Fruit fly (Drosophila melanogaster) whole organism, embryonic: ENCODE results near the gene CG9286.

Experiments used
- BEAF-32 ChIP-seq: fragments of 200-800 bp; sonication (Bioruptor generic); optimal IDR thresholded peaks from 3 replicates; lab custom pipeline; 2017; ENCODE audit warnings: missing biosample characterization, missing genetic modification characterization, mild to moderate bottlenecking, moderate library complexity, missing genetic modification reagents
- CG10147 ChIP-seq: fragments of 200-800 bp; sonication (Bioruptor generic); optimal IDR thresholded peaks from 2 replicates; lab custom pipeline; 2019; ENCODE audit warnings: missing biosample characterization, mild to moderate bottlenecking, missing genetic modification characterization, moderate library complexity
- CG10543 ChIP-seq: fragments of 200-800 bp; sonication (Bioruptor generic); optimal IDR thresholded peaks from 3 replicates; lab custom pipeline; 2017; ENCODE audit warnings: missing biosample characterization, mild to moderate bottlenecking, missing genetic modification characterization, moderate library complexity
- CG12155 ChIP-seq: fragments of 200-800 bp; sonication (Bioruptor generic); optimal IDR thresholded peaks from 3 replicates; lab custom pipeline; 2016; ENCODE audit warnings: missing biosample characterization, missing genetic modification characterization
- CG12391 ChIP-seq: fragments of 200-800 bp; sonication (Bioruptor generic); optimal IDR thresholded peaks from 3 replicates; lab custom pipeline; 2018; ENCODE audit warnings: missing biosample characterization, mild to moderate bottlenecking, missing genetic modification characterization, moderate library complexity
- CG13123 ChIP-seq: fragments of 200-800 bp; sonication (Bioruptor generic); optimal IDR thresholded peaks from 2 replicates; lab custom pipeline; 2016; ENCODE audit warnings: missing biosample characterization, missing genetic modification characterization
- CG14050 ChIP-seq: fragments of 200-800 bp; sonication (Bioruptor generic); IDR thresholded peaks from 3 replicates; pipeline ENCODE4 v1.3.6; 2022; ENCODE audit warnings: missing biosample characterization, missing genetic modification characterization
- CG14965 ChIP-seq: fragments of 200-800 bp; sonication (Bioruptor generic); optimal IDR thresholded peaks from 2 replicates; lab custom pipeline; 2016; ENCODE audit warnings: missing biosample characterization, missing genetic modification characterization, borderline replicate concordance
- CG17359 ChIP-seq: fragments of 200-800 bp; sonication (Bioruptor generic); optimal IDR thresholded peaks from 3 replicates; lab custom pipeline; 2018; ENCODE audit warnings: missing biosample characterization, mild to moderate bottlenecking, missing genetic modification characterization, moderate library complexity
- CG18476 ChIP-seq: fragments of 200-800 bp; sonication (Bioruptor generic); optimal IDR thresholded peaks from 2 replicates; lab custom pipeline; 2016; ENCODE audit warnings: missing biosample characterization, mild to moderate bottlenecking, missing genetic modification characterization
- CG3065 ChIP-seq: fragments of 200-800 bp; sonication (Bioruptor generic); optimal IDR thresholded peaks from 2 replicates; lab custom pipeline; 2016; ENCODE audit warnings: missing biosample characterization, missing genetic modification characterization
- CG3163 ChIP-seq: fragments of 200-800 bp; sonication (Bioruptor generic); optimal IDR thresholded peaks from 3 replicates; lab custom pipeline; 2016; ENCODE audit warnings: missing biosample characterization, missing genetic modification characterization
- CG32767 ChIP-seq: fragments of 200-800 bp; sonication (Bioruptor generic); IDR thresholded peaks from 2 replicates; pipeline ENCODE4 v1.3.6; 2022; ENCODE audit warnings: missing biosample characterization, missing genetic modification characterization
- CG34376 ChIP-seq: fragments of 200-800 bp; sonication (Bioruptor generic); optimal IDR thresholded peaks from 2 replicates; lab custom pipeline; 2018; ENCODE audit warnings: missing biosample characterization, mild to moderate bottlenecking, missing genetic modification characterization
- CG34422 ChIP-seq: fragments of 200-800 bp; sonication (Bioruptor generic); IDR thresholded peaks from 3 replicates; pipeline ENCODE4 v1.3.6; 2022; ENCODE audit warnings: missing biosample characterization, missing genetic modification characterization
- CG3847 ChIP-seq: fragments of 200-800 bp; sonication (Bioruptor generic); IDR thresholded peaks from 2 replicates; pipeline ENCODE4 v1.3.6; 2022; ENCODE audit warnings: missing biosample characterization, missing genetic modification characterization
- CG4328 ChIP-seq: fragments of 200-800 bp; sonication (Bioruptor generic); optimal IDR thresholded peaks from 3 replicates; lab custom pipeline; 2017; ENCODE audit warnings: missing biosample characterization, missing genetic modification reagents, missing genetic modification characterization
- CG7963 ChIP-seq: fragments of 200-800 bp; sonication (Bioruptor generic); IDR thresholded peaks from 3 replicates; pipeline ENCODE4 v1.3.6; 2022; ENCODE audit warnings: missing biosample characterization, missing genetic modification characterization; ENCODE audit not compliant: partially characterized antibody
- D ChIP-seq, 2 experiments: fragments of 200-800 bp in 1 of 2; fragments of >200 bp in 1 of 2; sonication (Bioruptor generic) in 1 of 2; optimal IDR thresholded peaks; 2 replicates in 1 of 2; 3 replicates in 1 of 2; lab custom pipeline; 2017; ENCODE audit warnings: mild to moderate bottlenecking in 1 of 2, missing biosample characterization in 1 of 2, missing genetic modification characterization in 1 of 2, missing genetic modification reagents in 1 of 2
- Dref ChIP-seq: fragments of 200-800 bp; sonication (Bioruptor generic); IDR thresholded peaks from 2 replicates; pipeline ENCODE4 v1.3.6; 2022; ENCODE audit warnings: missing biosample characterization, missing genetic modification characterization
- GATAe ChIP-seq: fragments of 200-800 bp; sonication (Bioruptor generic); conservative IDR thresholded peaks from 2 replicates; pipeline ENCODE4 v1.3.6; 2022; ENCODE audit warnings: missing biosample characterization, missing genetic modification characterization
- Gug ChIP-seq: fragments of 200-800 bp; sonication (Bioruptor generic); IDR thresholded peaks from 4 replicates; pipeline ENCODE4 v1.3.6; 2022; ENCODE audit warnings: missing biosample characterization, missing genetic modification characterization
- H2.0 ChIP-seq: fragments of 200-800 bp; sonication (Bioruptor generic); IDR thresholded peaks from 2 replicates; pipeline ENCODE4 v1.3.6; 2022; ENCODE audit warnings: missing biosample characterization, missing genetic modification characterization
- Jarid2 ChIP-seq: fragments of 200-800 bp; sonication (Bioruptor generic); optimal IDR thresholded peaks from 3 replicates; lab custom pipeline; 2017; ENCODE audit warnings: mild to moderate bottlenecking, missing biosample characterization, missing genetic modification reagents, missing genetic modification characterization
- Mad ChIP-seq: fragments of 200-800 bp; sonication (Bioruptor generic); optimal IDR thresholded peaks from 2 replicates; lab custom pipeline; 2016; ENCODE audit warnings: missing biosample characterization, missing genetic modification characterization
- Med ChIP-seq: fragments of 200-800 bp; sonication (Bioruptor generic); peaks from one replicate; lab custom pipeline; 2016; ENCODE audit warnings: missing biosample characterization, missing genetic modification characterization, mild to moderate bottlenecking, inconsistent platforms, moderate library complexity
- Oli ChIP-seq: fragments of 200-800 bp; sonication (Bioruptor generic); optimal IDR thresholded peaks from 2 replicates; lab custom pipeline; 2018; ENCODE audit warnings: missing biosample characterization, mild to moderate bottlenecking, missing genetic modification characterization, moderate library complexity
- Side ChIP-seq: fragments of 200-800 bp; sonication (Bioruptor generic); optimal IDR thresholded peaks from 2 replicates; lab custom pipeline; 2016; ENCODE audit warnings: missing biosample characterization, missing genetic modification characterization
- Xbp1 ChIP-seq: fragments of 200-800 bp; sonication (Bioruptor generic); optimal IDR thresholded peaks from 3 replicates; lab custom pipeline; 2016; ENCODE audit warnings: missing biosample characterization, mild to moderate bottlenecking, missing genetic modification characterization
- bcd ChIP-seq: fragments of 200-800 bp; sonication (Bioruptor generic); optimal IDR thresholded peaks from 2 replicates; lab custom pipeline; 2017; ENCODE audit warnings: missing biosample characterization, mild to moderate bottlenecking, missing genetic modification characterization
- bsh ChIP-seq, 2 experiments: fragments of 200-800 bp; sonication (Bioruptor generic); optimal IDR thresholded peaks; 2 replicates each; lab custom pipeline; 2017 to 2018; ENCODE audit warnings: mild to moderate bottlenecking in 2 of 2, missing biosample characterization in 2 of 2, missing genetic modification characterization in 2 of 2, moderate library complexity in 1 of 2
- cwo ChIP-seq: fragments of 200-800 bp; sonication (Bioruptor generic); optimal IDR thresholded peaks from 3 replicates; lab custom pipeline; 2017; ENCODE audit warnings: missing biosample characterization, missing genetic modification characterization, mild to moderate bottlenecking, moderate library complexity, missing genetic modification reagents
- dati ChIP-seq: fragments of 200-800 bp; sonication (Bioruptor generic); IDR thresholded peaks from 2 replicates; pipeline ENCODE4 v1.3.6; 2022; ENCODE audit warnings: missing biosample characterization, missing genetic modification characterization
- exex ChIP-seq: fragments of 200-800 bp; sonication (Bioruptor generic); optimal IDR thresholded peaks from 4 replicates; lab custom pipeline; 2018; ENCODE audit warnings: missing biosample characterization, mild to moderate bottlenecking, missing genetic modification characterization, moderate library complexity
- hb ChIP-seq: fragments of 200-800 bp; sonication (Bioruptor generic); IDR thresholded peaks from 3 replicates; pipeline ENCODE4 v1.3.6; 2022; ENCODE audit warnings: missing biosample characterization, missing genetic modification characterization; ENCODE audit not compliant: partially characterized antibody
- jumu ChIP-seq: fragments of 200-800 bp; sonication (Bioruptor generic); optimal IDR thresholded peaks from 3 replicates; lab custom pipeline; 2016; ENCODE audit warnings: missing biosample characterization, missing genetic modification characterization
- luna ChIP-seq: fragments of 200-800 bp; sonication (Bioruptor generic); optimal IDR thresholded peaks from 2 replicates; lab custom pipeline; 2016; ENCODE audit warnings: missing biosample characterization, missing genetic modification characterization
- nom ChIP-seq: fragments of 200-800 bp; sonication (Bioruptor generic); optimal IDR thresholded peaks from 2 replicates; lab custom pipeline; 2017; ENCODE audit warnings: missing biosample characterization, missing genetic modification characterization, mild to moderate bottlenecking, moderate library complexity, missing genetic modification reagents
- pnt ChIP-seq: fragments of 200-800 bp; sonication (Bioruptor generic); optimal IDR thresholded peaks from 3 replicates; lab custom pipeline; 2016; ENCODE audit warnings: missing biosample characterization, missing genetic modification characterization
- sc ChIP-seq, 3 experiments: fragments of >200 bp in 2 of 3; fragments of 200-800 bp in 1 of 3; sonication (Bioruptor generic) in 1 of 3; optimal IDR thresholded peaks; 2 replicates in 2 of 3; 3 replicates in 1 of 3; lab custom pipeline; 2017; ENCODE audit warnings: mild to moderate bottlenecking in 1 of 3, missing biosample characterization in 1 of 3, missing genetic modification characterization in 1 of 3, missing genetic modification reagents in 1 of 3
- sd ChIP-seq: fragments of 200-800 bp; sonication (Bioruptor generic); optimal IDR thresholded peaks from 3 replicates; lab custom pipeline; 2018; ENCODE audit warnings: missing biosample characterization, mild to moderate bottlenecking, missing genetic modification characterization, moderate library complexity
- seq ChIP-seq: fragments of 200-800 bp; sonication (Bioruptor generic); IDR thresholded peaks from 2 replicates; pipeline ENCODE4 v1.3.6; 2022; ENCODE audit warnings: missing biosample characterization, missing genetic modification characterization
- sisA ChIP-seq: fragments of 200-800 bp; sonication (Bioruptor generic); IDR thresholded peaks from 2 replicates; pipeline ENCODE4 v1.3.6; 2022; ENCODE audit warnings: missing biosample characterization, missing genetic modification characterization
- slbo ChIP-seq: fragments of 200-800 bp; sonication (Bioruptor generic); IDR thresholded peaks from 2 replicates; pipeline ENCODE4 v1.3.6; 2022; ENCODE audit warnings: missing biosample characterization, missing genetic modification characterization
- tgo ChIP-seq: fragments of 200-800 bp; sonication (Bioruptor generic); IDR thresholded peaks from 3 replicates; pipeline ENCODE4 v1.3.6; 2022; ENCODE audit warnings: missing biosample characterization, missing genetic modification characterization
- tin ChIP-seq: fragments of 200-800 bp; sonication (Bioruptor generic); optimal IDR thresholded peaks from 3 replicates; lab custom pipeline; 2016; ENCODE audit warnings: missing biosample characterization, missing genetic modification characterization
- z ChIP-seq: fragments of 200-800 bp; sonication (Bioruptor generic); IDR thresholded peaks from 3 replicates; pipeline ENCODE4 v1.3.6; 2022; ENCODE audit warnings: missing biosample characterization, missing genetic modification characterization
- zen2 ChIP-seq: fragments of 200-800 bp; sonication (Bioruptor generic); IDR thresholded peaks from 3 replicates; pipeline ENCODE4 v1.3.6; 2022; ENCODE audit warnings: missing biosample characterization, missing genetic modification characterization; ENCODE audit not compliant: partially characterized antibody
- zf30C ChIP-seq: fragments of 200-800 bp; sonication (Bioruptor generic); optimal IDR thresholded peaks from 3 replicates; lab custom pipeline; 2018; ENCODE audit warnings: missing biosample characterization, mild to moderate bottlenecking, missing genetic modification characterization

The CG9286 gene

DNA sequence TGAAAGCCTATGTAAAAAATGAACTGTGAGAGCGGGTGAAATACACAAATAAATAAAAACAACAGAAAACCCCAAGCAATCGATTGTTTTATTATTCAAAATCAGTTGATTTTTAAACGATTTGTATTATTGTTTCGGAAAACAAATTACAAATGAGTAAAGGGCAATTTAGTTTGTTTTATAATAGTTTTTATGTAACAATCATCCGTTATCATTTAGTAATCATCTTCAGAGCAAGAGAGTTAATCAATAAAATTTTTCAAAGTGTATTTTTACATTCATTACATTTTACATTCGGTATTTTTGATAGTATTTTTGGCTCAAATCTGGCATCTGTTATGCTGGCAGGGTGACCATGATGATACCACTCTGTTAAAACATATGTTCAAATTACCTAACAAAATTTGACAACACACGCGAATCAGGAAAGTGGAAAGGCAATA, 1.5 kb upstream of the CG9286 start, which contains the start of the genes CG42375 and CG9288:
CG42375 (plus strand) TSS at position 384 of the 443 bp plus-strand sequence.
CG9288 (plus strand) TSS at position 384 of the 443 bp plus-strand sequence.
- TF ChIP-seq CG7963 (GFP tag; lab: Robert Waterston, UW) (no peak), Gug (peak; percentile 44; the same call in 2 of the 4 replicates), CG34376 (GFP tag; lab: Kevin White, UChicago) (no peak), tin (GFP tag; lab: Kevin White, UChicago) (peak; percentile 79), pnt (GFP tag; lab: Kevin White, UChicago) (peak; percentile 79), sisA (GFP tag; lab: Robert Waterston, UW) (no peak), CG10147 (peak; percentile 79), CG12155 (GFP tag; lab: Kevin White, UChicago) (peak; percentile 5), CG14050 (GFP tag; lab: Robert Waterston, UW) (no peak), seq (GFP tag; lab: Robert Waterston, UW) (no peak), tgo (GFP tag; lab: Robert Waterston, UW) (peak; percentile 75), bcd (GFP tag; lab: Kevin White, UChicago) (peak; percentile 52), CG3163 (no peak), bsh (GFP tag; optimal IDR thresholded peaks at IDR 0.05; lab: Kevin White, UChicago) (peak in 1 of 2 experiments; percentile 43), CG14965 (GFP tag; lab: Kevin White, UChicago) (peak; percentile 8), CG18476 (GFP tag; lab: Kevin White, UChicago) (peak; percentile 68), sc (optimal IDR thresholded peaks at IDR 0.05; lab: Kevin White, UChicago) (no peak), sc (GFP tag; optimal IDR thresholded peaks at IDR 0.05; lab: Kevin White, UChicago) (no peak), CG10543 (no peak), D (optimal IDR thresholded peaks at IDR 0.05; lab: Kevin White, UChicago) (no peak), D (GFP tag; optimal IDR thresholded peaks at IDR 0.05; lab: Kevin White, UChicago) (peak; percentile 43), CG17359 (tag; lab: Kevin White, UChicago) (peak; percentile 76), BEAF-32 (GFP tag; lab: Kevin White, UChicago) (no peak), CG3847 (GFP tag; lab: Robert Waterston, UW) (no peak), Mad (no peak), CG32767 (GFP tag; lab: Robert Waterston, UW) (no peak), GATAe (GFP tag; lab: Robert Waterston, UW) (no peak), Xbp1 (GFP tag; lab: Kevin White, UChicago) (peak; percentile 36), CG3065 (GFP tag; lab: Kevin White, UChicago) (no peak), sd (no peak), jumu (GFP tag; lab: Kevin White, UChicago) (peak; percentile 56), zen2 (GFP tag; lab: Robert Waterston, UW) (no peak), slbo (no peak), Jarid2 (GFP tag; lab: Kevin White, UChicago) (peak; percentile 24), exex (tag; lab: Kevin White, UChicago) (peak; percentile 0), z (GFP tag; lab: Robert Waterston, UW) (0 out of 3 replicates have a peak, but pooled peaks have one; percentile 32), Side (peak; percentile 58), CG13123 (GFP tag; lab: Kevin White, UChicago) (no peak), Oli (no peak), H2.0 (GFP tag; lab: Robert Waterston, UW) (0 out of 2 replicates have a peak, but pooled peaks have one; percentile 3), Med (GFP tag; lab: Kevin White, UChicago) (peak; percentile 92), cwo (GFP tag; lab: Kevin White, UChicago) (peak; percentile 55), hb (GFP tag; lab: Robert Waterston, UW) (no peak), CG12391 (tag; lab: Kevin White, UChicago) (peak; percentile 43), nom (no peak), CG34422 (GFP tag; lab: Robert Waterston, UW) (peak; percentile 70), Dref (GFP tag; lab: Robert Waterston, UW) (no peak), zf30C (GFP tag; lab: Kevin White, UChicago) (peak; percentile 81), dati (GFP tag; lab: Robert Waterston, UW) (no peak), CG4328 (GFP tag; lab: Kevin White, UChicago) (no peak), luna (GFP tag; lab: Kevin White, UChicago) (no peak)
